Fruit fly (Drosophila melanogaster): ENCODE measurements around the gene CG32579.

DNA sequence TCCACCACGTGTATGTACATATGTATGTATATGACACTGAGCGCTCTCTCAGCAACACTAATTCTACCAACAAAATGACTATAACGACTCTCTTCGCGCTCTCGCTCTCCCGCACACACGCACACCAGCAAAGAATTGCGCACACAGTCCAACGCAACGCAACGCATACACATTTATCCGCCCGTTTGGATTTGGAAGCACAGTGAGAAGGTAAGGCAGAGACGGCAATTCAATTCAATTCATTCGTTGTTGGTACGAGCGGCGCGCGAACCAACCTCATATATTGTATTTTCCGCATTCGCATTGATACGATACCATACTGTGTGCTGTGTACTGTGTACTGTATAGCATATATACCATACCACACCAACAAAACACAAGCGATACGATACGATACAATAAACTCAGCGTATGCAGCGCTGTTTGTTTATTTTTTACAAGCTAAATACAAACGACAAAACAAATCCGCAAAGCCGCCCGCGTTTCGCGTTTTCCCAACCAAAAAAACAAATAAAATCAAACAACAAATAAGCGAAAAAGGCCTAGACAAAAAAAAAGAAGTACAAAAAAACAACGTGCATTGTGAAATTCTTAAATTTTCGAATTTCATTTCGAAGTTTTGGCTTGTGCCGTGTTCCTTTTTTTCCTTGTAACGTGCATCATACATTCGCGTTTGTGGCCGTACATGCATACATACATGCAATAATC lies 10.5 kb downstream of the CG32579 start, which contains the start of the genes CG9921 and Dsp1:
- TF ChIP-seq Hr4 (GFP tag; optimal IDR thresholded peaks at IDR 0.05) (no peak), CG32006 (GFP tag; optimal IDR thresholded peaks at IDR 0.05) (peak; percentile 10), esn (GFP tag; optimal IDR thresholded peaks at IDR 0.05) (no peak), topi (GFP tag; optimal IDR thresholded peaks at IDR 0.05) (no peak), cyc (GFP tag; optimal IDR thresholded peaks at IDR 0.05) (no peak), Hr38 (GFP tag; optimal IDR thresholded peaks at IDR 0.05) (no peak), spab (GFP tag; optimal IDR thresholded peaks at IDR 0.05) (no peak), Sox102F (GFP tag; optimal IDR thresholded peaks at IDR 0.05) (peak; percentile 17)

Data from whole organism, prepupa.